Fruit fly (Drosophila melanogaster): ENCODE results near the gene noc.

Gene noc

dm6 chr2L:14499078-14499477 lies 8.4 kb downstream of the noc start:
- TF ChIP-seq CG10979 (tag; optimal IDR thresholded peaks at IDR 0.05) (no peak), bcd (GFP tag; optimal IDR thresholded peaks at IDR 0.05) (no peak), CG9817 (tag; optimal IDR thresholded peaks at IDR 0.05) (no peak), sens (GFP tag) (peak; percentile 75), CG17359 (tag; optimal IDR thresholded peaks at IDR 0.05) (no peak), BtbVII (GFP tag; optimal IDR thresholded peaks at IDR 0.05) (no peak), Oli (tag; optimal IDR thresholded peaks at IDR 0.05) (peak; percentile 49), CG12942 (GFP tag; optimal IDR thresholded peaks at IDR 0.05) (peak; percentile 22), Fer1 (GFP tag; optimal IDR thresholded peaks at IDR 0.05) (no peak), Meics (GFP tag; optimal IDR thresholded peaks at IDR 0.05) (no peak), bbx (GFP tag; IDR thresholded peaks at IDR 0.05; ENCODE audit: partially characterized antibody) (no peak), CG1024 (GFP tag; IDR thresholded peaks at IDR 0.05) (no peak), row (GFP tag; IDR thresholded peaks at IDR 0.05) (peak; percentile 47; the same call in 2 of the 3 replicates), CG12659 (GFP tag; optimal IDR thresholded peaks at IDR 0.05) (no peak), zfh1 (GFP tag; IDR thresholded peaks at IDR 0.05) (0 out of 3 replicates have a peak, but pooled peaks have one; percentile 36), Sry-β (GFP tag; optimal IDR thresholded peaks at IDR 0.05) (no peak), ken (GFP tag; IDR thresholded peaks at IDR 0.05) (0 out of 3 replicates have a peak, but pooled peaks have one; percentile 30), CG9876 (GFP tag; optimal IDR thresholded peaks at IDR 0.05) (no peak), CG12236 (GFP tag; optimal IDR thresholded peaks at IDR 0.05) (no peak), CG13424 (tag; optimal IDR thresholded peaks at IDR 0.05) (peak; percentile 29), run (tag; optimal IDR thresholded peaks at IDR 0.05) (no peak), YL-1 (GFP tag; optimal IDR thresholded peaks at IDR 0.05) (no peak), CG8359 (GFP tag; optimal IDR thresholded peaks at IDR 0.05; ENCODE audit: borderline replicate concordance) (no peak), ind (GFP tag; optimal IDR thresholded peaks at IDR 0.05) (no peak), CG11456 (GFP tag; IDR thresholded peaks at IDR 0.05) (no peak), Gug (GFP tag; IDR thresholded peaks at IDR 0.05) (no peak), repo (GFP tag; optimal IDR thresholded peaks at IDR 0.05) (no peak), CG9437 (GFP tag; optimal IDR thresholded peaks at IDR 0.05) (no peak), kay (GFP tag; optimal IDR thresholded peaks at IDR 0.05) (no peak), jigr1 (GFP tag; IDR thresholded peaks at IDR 0.05) (no peak), CG10543 (GFP tag; optimal IDR thresholded peaks at IDR 0.05) (no peak), CG7987 (GFP tag; optimal IDR thresholded peaks at IDR 0.05) (no peak), CG17328 (GFP tag; IDR thresholded peaks at IDR 0.05) (0 out of 2 replicates have a peak, but pooled peaks have one; percentile 19), CG17361 (GFP tag; IDR thresholded peaks at IDR 0.05) (0 out of 3 replicates have a peak, but pooled peaks have one; percentile 24), CG15269 (tag; optimal IDR thresholded peaks at IDR 0.05) (no peak), CG10366 (GFP tag; IDR thresholded peaks at IDR 0.05) (no peak), Elba2 (GFP tag; optimal IDR thresholded peaks at IDR 0.05) (no peak), NfI (GFP tag; optimal IDR thresholded peaks at IDR 0.05) (no peak), CG14860 (GFP tag; IDR thresholded peaks at IDR 0.05; ENCODE audit: partially characterized antibody) (no peak), shn (GFP tag; optimal IDR thresholded peaks at IDR 0.05) (no peak), CG10321 (GFP tag; IDR thresholded peaks at IDR 0.05) (no peak), oc (tag; optimal IDR thresholded peaks at IDR 0.05) (no peak), btn (GFP tag; optimal IDR thresholded peaks at IDR 0.05) (no peak), lmd (GFP tag; IDR thresholded peaks at IDR 0.05) (peak; percentile 51), gfzf (GFP tag; optimal IDR thresholded peaks at IDR 0.05) (no peak), gro (GFP tag; optimal IDR thresholded peaks at IDR 0.05) (no peak), gcm2 (GFP tag; optimal IDR thresholded peaks at IDR 0.05) (no peak), hth (optimal IDR thresholded peaks at IDR 0.05) (no peak), emc (GFP tag; optimal IDR thresholded peaks at IDR 0.05) (no peak), CG30020 (tag; optimal IDR thresholded peaks at IDR 0.05) (no peak), disco-r (GFP tag; optimal IDR thresholded peaks at IDR 0.05) (no peak), cwo (GFP tag; optimal IDR thresholded peaks at IDR 0.05) (no peak)

Measured in whole organism, embryonic.